Fruit fly (Drosophila melanogaster) whole organism, prepupa: ENCODE measurements around the gene CG14543.
A peak's percentile ranks its signal among the peaks of the same experiment; 100 is the strongest.

Source experiments
- CG10669 ChIP-seq: fragments of 200-800 bp; sonication (Bioruptor generic); optimal IDR thresholded peaks from 3 replicates; lab custom pipeline; 2018; ENCODE audit warnings: missing biosample characterization, mild to moderate bottlenecking, missing genetic modification characterization, moderate library complexity
- CG6854 ChIP-seq: fragments of 200-800 bp; sonication (Bioruptor generic); optimal IDR thresholded peaks from 2 replicates; lab custom pipeline; 2017; ENCODE audit warnings: missing biosample characterization, mild to moderate bottlenecking, missing genetic modification characterization
- Hr38 ChIP-seq: sonication (Bioruptor generic); optimal IDR thresholded peaks from 2 replicates; lab custom pipeline; 2016; ENCODE audit warnings: missing biosample characterization, missing genetic modification characterization
- Lpt ChIP-seq: fragments of 200-800 bp; sonication (Bioruptor generic); optimal IDR thresholded peaks from 3 replicates; lab custom pipeline; 2016; ENCODE audit warnings: missing biosample characterization, missing genetic modification characterization
- Smox ChIP-seq: fragments of 200-800 bp; sonication (Bioruptor generic); optimal IDR thresholded peaks from 3 replicates; lab custom pipeline; 2016; ENCODE audit warnings: missing biosample characterization, missing genetic modification characterization
- Sox15 ChIP-seq: fragments of 200-800 bp; sonication (Bioruptor generic); optimal IDR thresholded peaks from 3 replicates; lab custom pipeline; 2016; ENCODE audit warnings: missing biosample characterization, missing genetic modification characterization
- dsx ChIP-seq: fragments of 200-800 bp; optimal IDR thresholded peaks from 3 replicates; lab custom pipeline; 2019; ENCODE audit warnings: missing biosample characterization, mild to moderate bottlenecking, missing genetic modification characterization, moderate library complexity; ENCODE audit not compliant: poor library complexity, severe bottlenecking
- esn ChIP-seq: fragments of 200-800 bp; sonication (Bioruptor generic); optimal IDR thresholded peaks from 2 replicates; lab custom pipeline; 2016; ENCODE audit warnings: missing biosample characterization, mild to moderate bottlenecking, missing genetic modification characterization, moderate library complexity
- fd59A ChIP-seq: fragments of 200-800 bp; sonication (Bioruptor generic); optimal IDR thresholded peaks from 2 replicates; lab custom pipeline; 2017; ENCODE audit warnings: missing biosample characterization, mild to moderate bottlenecking, missing genetic modification characterization, missing genetic modification reagents
- net ChIP-seq: fragments of 200-800 bp; sonication (Bioruptor generic); optimal IDR thresholded peaks from 3 replicates; lab custom pipeline; 2016; ENCODE audit warnings: missing biosample characterization, missing genetic modification characterization

DNA sequence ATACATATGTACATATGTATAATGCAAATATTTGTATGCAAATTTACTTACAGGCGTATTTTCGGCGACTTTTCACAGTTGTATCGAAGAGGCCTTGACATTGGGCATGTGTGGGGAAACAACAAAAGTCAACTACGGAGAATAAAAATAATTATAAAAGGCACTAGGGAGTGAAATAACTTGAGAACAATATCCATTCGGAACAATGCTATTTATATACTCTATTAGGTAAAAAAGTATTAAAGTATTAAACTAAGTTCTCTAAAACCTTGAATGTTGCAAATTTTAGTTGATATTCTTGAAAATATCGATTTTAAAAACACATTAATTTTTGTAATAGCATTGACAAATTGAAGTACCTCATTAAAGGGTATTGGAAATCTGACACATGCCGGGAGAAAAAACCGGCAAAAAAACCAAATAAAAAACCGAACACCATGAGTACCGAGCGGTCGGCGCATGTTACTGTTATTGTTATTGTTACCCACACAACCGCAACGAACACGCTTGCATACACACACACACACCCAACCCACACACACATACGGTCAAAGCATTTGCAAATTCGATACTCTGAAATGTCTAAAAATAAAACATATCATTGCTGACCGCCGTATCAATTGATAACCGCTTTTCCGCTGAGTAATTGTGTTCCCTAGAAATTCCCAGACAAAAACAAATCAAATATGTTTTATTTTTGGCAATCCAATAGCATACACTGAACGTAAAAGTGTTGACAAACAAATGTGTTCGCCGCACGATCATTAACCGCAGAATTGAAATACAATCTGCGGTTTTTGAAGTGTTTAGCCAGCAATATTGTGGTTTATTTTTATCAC is 48.1 kb downstream of the CG14543 start:
- peak; percentile 74 for TF ChIP-seq Smox (GFP tag; lab: Kevin White, UChicago)
- peak; percentile 33 for TF ChIP-seq net
- TF ChIP-seq esn (GFP tag; lab: Kevin White, UChicago), result peak; percentile 78
- no peak for TF ChIP-seq Hr38 (GFP tag; lab: Kevin White, UChicago)
- TF ChIP-seq fd59A (GFP tag; lab: Kevin White, UChicago), result no peak
- no peak for TF ChIP-seq CG10669
- TF ChIP-seq CG6854 (GFP tag; lab: Kevin White, UChicago), result peak; percentile 44
- TF ChIP-seq Sox15 (GFP tag; lab: Kevin White, UChicago), result peak; percentile 12
- peak; percentile 33 for TF ChIP-seq Lpt
- peak; percentile 28 for TF ChIP-seq dsx (GFP tag; lab: Kevin White, UChicago)
